Worm (Caenorhabditis elegans) whole organism, L1 larva: ENCODE results near the gene Y73B6BL.14.

ENCODE experiments used
- nhr-11 ChIP-seq: fragments of 150-350 bp; optimal IDR thresholded peaks from 2 replicates; lab custom pipeline; 2014; ENCODE audit warnings: missing biosample characterization, missing genetic modification characterization
- snpc-4 ChIP-seq: fragments of 150-350 bp; optimal IDR thresholded peaks from 2 replicates; lab custom pipeline; 2014; ENCODE audit warnings: missing biosample characterization, missing genetic modification characterization

DNA sequence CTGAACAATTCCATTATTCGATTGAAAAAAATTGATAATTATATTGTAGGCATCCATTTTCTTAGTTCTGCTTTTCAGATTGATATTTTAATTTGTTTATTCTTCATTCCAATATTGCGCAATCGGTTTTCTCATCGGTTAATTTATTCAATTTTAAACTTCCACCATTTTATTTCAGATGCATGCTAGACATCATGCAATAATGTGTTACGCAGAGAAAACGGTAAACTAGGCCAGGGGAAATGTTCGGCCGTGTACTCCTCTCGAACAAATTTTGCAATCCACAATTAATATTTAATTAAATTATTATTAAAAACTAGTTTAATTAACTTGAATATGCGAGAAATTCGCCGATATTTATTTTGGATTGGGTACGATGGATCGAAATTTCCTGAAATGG, 21.1 kb downstream of the Y73B6BL.14 start, which contains the start of gene Y73B6BL.29:
- TF ChIP-seq snpc-4 (peak; percentile 87), nhr-11 (tag; lab: Kevin White, UChicago) (peak; percentile 80)
